Worm (Caenorhabditis elegans) whole organism, L1 larva: Measurements from ENCODE around the gene smc-4.

ENCODE experiments used
- alr-1 ChIP-seq: fragments of 200-800 bp; sonication (Bioruptor generic); optimal IDR thresholded peaks from 2 replicates; lab custom pipeline; 2018; ENCODE audit warnings: borderline replicate concordance, mild to moderate bottlenecking, missing genetic modification characterization, missing compliant biosample characterization
- ama-1 ChIP-seq: fragments of 150-350 bp; optimal IDR thresholded peaks from 2 replicates; lab custom pipeline; 2014
- ceh-8 ChIP-seq: fragments of 200-800 bp; sonication (Bioruptor generic); optimal IDR thresholded peaks from 2 replicates; lab custom pipeline; 2018; ENCODE audit warnings: mild to moderate bottlenecking, missing genetic modification characterization, moderate library complexity, missing compliant biosample characterization
- ceh-82 ChIP-seq, 3 experiments: fragments of 150-350 bp in 1 of 3; sonication (generic microtip) in 2 of 3; optimal IDR thresholded peaks; 2 replicates each; lab custom pipeline; 2014 to 2017; ENCODE audit warnings: missing biosample characterization in 3 of 3, missing genetic modification characterization in 3 of 3
- ces-1 ChIP-seq: fragments of 150-350 bp; optimal IDR thresholded peaks from 2 replicates; lab custom pipeline; 2014; ENCODE audit warnings: missing biosample characterization, missing genetic modification reagents, missing genetic modification characterization
- egl-13 ChIP-seq: sonication (generic microtip); optimal IDR thresholded peaks from 2 replicates; lab custom pipeline; 2016; ENCODE audit warnings: missing genotype, missing genetic modification reagents, missing genetic modification characterization, missing compliant biosample characterization
- fkh-10 ChIP-seq: sonication (generic microtip); optimal IDR thresholded peaks from 2 replicates; lab custom pipeline; 2017; ENCODE audit warnings: missing biosample characterization, missing genetic modification reagents, missing genetic modification characterization
- lin-13 ChIP-seq: fragments of 150-350 bp; optimal IDR thresholded peaks from 2 replicates; lab custom pipeline; 2014; ENCODE audit warnings: missing biosample characterization, missing genetic modification reagents, missing genetic modification characterization
- mdl-1 ChIP-seq, 2 experiments: fragments of 150-350 bp; optimal IDR thresholded peaks; 2 replicates each; lab custom pipeline; 2014 to 2017; ENCODE audit warnings: missing biosample characterization in 2 of 2, missing genetic modification characterization in 2 of 2, inconsistent platforms in 1 of 2
- mep-1 ChIP-seq: fragments of 150-350 bp; optimal IDR thresholded peaks from 2 replicates; lab custom pipeline; 2014; ENCODE audit warnings: missing biosample characterization, missing genetic modification characterization
- snpc-4 ChIP-seq: fragments of 150-350 bp; optimal IDR thresholded peaks from 2 replicates; lab custom pipeline; 2014; ENCODE audit warnings: missing biosample characterization, missing genetic modification characterization
- unc-130 ChIP-seq: fragments of 150-350 bp; optimal IDR thresholded peaks from 2 replicates; lab custom pipeline; 2017; ENCODE audit warnings: missing biosample characterization, missing genetic modification characterization, inconsistent platforms
- vab-15 ChIP-seq: sonication (generic microtip); optimal IDR thresholded peaks from 2 replicates; lab custom pipeline; 2017; ENCODE audit warnings: missing genotype, mild to moderate bottlenecking, missing genetic modification characterization, missing compliant biosample characterization

DNA sequence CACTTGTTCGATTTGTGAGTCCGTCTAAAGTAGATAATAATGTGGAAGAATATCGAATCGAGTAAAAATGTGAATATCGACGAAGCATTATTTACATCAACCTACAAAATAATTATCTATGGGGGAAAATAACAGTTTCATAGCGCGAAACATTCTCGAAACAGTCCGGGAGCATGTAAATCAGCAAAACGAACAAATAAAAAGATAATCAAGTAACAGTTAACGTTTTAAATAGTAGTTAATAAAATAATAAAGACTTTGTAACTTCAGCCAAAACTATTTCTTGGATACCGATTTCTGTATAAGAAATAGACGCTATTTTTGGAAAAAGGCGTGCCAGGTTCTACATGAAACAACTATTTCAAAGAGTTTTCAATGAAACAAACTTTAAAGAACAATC lies 19.3 kb upstream of the smc-4 start, which contains the start of gene mlcd-1:
- TF ChIP-seq ama-1 (lab: Kevin White, UChicago) = no peak
- no peak for TF ChIP-seq unc-130 (tag; lab: Kevin White, UChicago)
- TF ChIP-seq snpc-4 = no peak
- TF ChIP-seq ceh-82 (tag; optimal IDR thresholded peaks at IDR 0.05; lab: Kevin White, UChicago) = no peak
- no peak for TF ChIP-seq vab-15 (tag; lab: Kevin White, UChicago)
- no peak for TF ChIP-seq egl-13 (tag; lab: Kevin White, UChicago)
- no peak for TF ChIP-seq alr-1 (tag; lab: Kevin White, UChicago)
- TF ChIP-seq lin-13 (GFP tag; lab: Kevin White, UChicago) = no peak
- no peak for TF ChIP-seq fkh-10 (GFP tag; lab: Kevin White, UChicago)
- TF ChIP-seq ces-1 (GFP tag; lab: Kevin White, UChicago) = no peak
- TF ChIP-seq mdl-1 (tag; optimal IDR thresholded peaks at IDR 0.05; lab: Kevin White, UChicago) = no peak
- no peak for TF ChIP-seq ceh-8 (GFP tag; lab: Kevin White, UChicago)
- TF ChIP-seq mep-1 = no peak
